Fruit fly (Drosophila melanogaster) whole organism: ENCODE results near the gene CG5276.

ENCODE experiments used
- CG8478 ChIP-seq: fragments of >200 bp; optimal IDR thresholded peaks from 2 replicates; lab custom pipeline; 2018; ENCODE audit warnings: inconsistent platforms
- EcR ChIP-seq, 2 experiments: fragments of >200 bp; optimal IDR thresholded peaks; 2 replicates each; lab custom pipeline; 2017; ENCODE audit warnings: missing biosample characterization in 2 of 2, missing genetic modification characterization in 2 of 2, missing genetic modification reagents in 2 of 2
- pan ChIP-seq: fragments of >200 bp; optimal IDR thresholded peaks from 2 replicates; lab custom pipeline; 2017
- psq ChIP-seq: fragments of >200 bp; optimal IDR thresholded peaks from 2 replicates; lab custom pipeline; 2017

- TF ChIP-seq CG8478 (lab: Kevin White, UChicago) (no peak), pan (lab: Kevin White, UChicago) (no peak), psq (no peak), EcR (GFP tag; optimal IDR thresholded peaks at IDR 0.05; lab: Kevin White, UChicago) (no peak)
Measured at dm6 chr3R:11418568-11418967, 13.0 kb upstream of the CG5276 start, which contains the start of the genes bumpel and CG45676.
